Worm (Caenorhabditis elegans): ENCODE data around the gene zip-6.

ce11 chrIV:11230069-11230468 is 12.1 kb upstream of the zip-6 start, which contains the start of gene best-7:
- no peak for TF ChIP-seq ztf-23 (GFP tag; IDR thresholded peaks at IDR 0.05)
- no peak for TF ChIP-seq T22C8.4 (GFP tag; IDR thresholded peaks at IDR 0.05)
- no peak for TF ChIP-seq med-1 (GFP tag; optimal IDR thresholded peaks at IDR 0.05; ENCODE audit: insufficient read depth)
- TF ChIP-seq tab-1 (GFP tag; IDR thresholded peaks at IDR 0.05), result no peak
- TF ChIP-seq flt-1 (GFP tag; IDR thresholded peaks at IDR 0.05), result no peak
- no peak for TF ChIP-seq ztf-29 (GFP tag; IDR thresholded peaks at IDR 0.05)
- TF ChIP-seq cog-1 (tag; optimal IDR thresholded peaks at IDR 0.05), result no peak
- no peak for TF ChIP-seq klf-2 (GFP tag; conservative IDR thresholded peaks at IDR 0.05)
